Worm (Caenorhabditis elegans): Measurements from ENCODE around the gene T27A1.3.
"Not testable (repeated sequence)": the region's sequence is repeated elsewhere in the genome, so short reads cannot be mapped to it uniquely, and the experiment has no call there.

T27A1.3 gene

ce11 chrII:535226-535625 is at the start of gene T27A1.3:
Gene T27A1.3, plus strand, starts transcription at chrII:535526.
- not testable (repeated sequence) for TF ChIP-seq flt-1 (GFP tag; IDR thresholded peaks at IDR 0.05); med-1 (GFP tag; optimal IDR thresholded peaks at IDR 0.05; ENCODE audit: insufficient read depth); ztf-23 (GFP tag; IDR thresholded peaks at IDR 0.05)

ce11 chrII:495124-495523 is 40.2 kb upstream of the T27A1.3 start, which contains the start of gene sms-5:
Gene sms-5, plus strand, starts transcription at chrII:495424.
- TF ChIP-seq klf-2 (GFP tag; conservative IDR thresholded peaks at IDR 0.05) = no peak
- TF ChIP-seq T22C8.4 (GFP tag; IDR thresholded peaks at IDR 0.05) = no peak
- no peak for TF ChIP-seq ztf-29 (GFP tag; IDR thresholded peaks at IDR 0.05)

ce11 chrII:502638-503037 is 32.7 kb upstream of the T27A1.3 start:
- TF ChIP-seq ztf-29 (GFP tag; IDR thresholded peaks at IDR 0.05) = no peak
- TF ChIP-seq klf-2 (GFP tag; conservative IDR thresholded peaks at IDR 0.05) = no peak
- TF ChIP-seq cog-1 (tag; optimal IDR thresholded peaks at IDR 0.05) = no peak
- no peak for TF ChIP-seq ref-1 (GFP tag; conservative IDR thresholded peaks at IDR 0.05)
- no peak for TF ChIP-seq med-1 (GFP tag; optimal IDR thresholded peaks at IDR 0.05; ENCODE audit: insufficient read depth)
- no peak for TF ChIP-seq T22C8.4 (GFP tag; IDR thresholded peaks at IDR 0.05)
- TF ChIP-seq flt-1 (GFP tag; IDR thresholded peaks at IDR 0.05) = no peak
- TF ChIP-seq tab-1 (GFP tag; IDR thresholded peaks at IDR 0.05) = no peak
- no peak for TF ChIP-seq ztf-23 (GFP tag; IDR thresholded peaks at IDR 0.05)

- TF ChIP-seq ref-1 (GFP tag; conservative IDR thresholded peaks at IDR 0.05) (no peak), tab-1 (GFP tag; IDR thresholded peaks at IDR 0.05) (no peak), flt-1 (GFP tag; IDR thresholded peaks at IDR 0.05) (0 out of 2 replicates have a peak, but pooled peaks have one; percentile 35)
Measured at ce11 chrII:506069-506468, 29.3 kb upstream of the T27A1.3 start.

ce11 chrII:508603-509002 is 26.7 kb upstream of the T27A1.3 start:
- no peak for TF ChIP-seq ztf-23 (GFP tag; IDR thresholded peaks at IDR 0.05)
- no peak for TF ChIP-seq tab-1 (GFP tag; IDR thresholded peaks at IDR 0.05)
- no peak for TF ChIP-seq klf-2 (GFP tag; conservative IDR thresholded peaks at IDR 0.05)
- TF ChIP-seq T22C8.4 (GFP tag; IDR thresholded peaks at IDR 0.05) = no peak
- no peak for TF ChIP-seq ztf-29 (GFP tag; IDR thresholded peaks at IDR 0.05)
- TF ChIP-seq med-1 (GFP tag; optimal IDR thresholded peaks at IDR 0.05; ENCODE audit: insufficient read depth) = no peak
- TF ChIP-seq ref-1 (GFP tag; conservative IDR thresholded peaks at IDR 0.05) = no peak
- TF ChIP-seq flt-1 (GFP tag; IDR thresholded peaks at IDR 0.05) = no peak
- no peak for TF ChIP-seq cog-1 (tag; optimal IDR thresholded peaks at IDR 0.05)

ce11 chrII:509230-509629 is 26.1 kb upstream of the T27A1.3 start, which contains the start of gene srh-105:
Gene srh-105, minus strand, starts transcription at chrII:509330.
- TF ChIP-seq T22C8.4 (GFP tag; IDR thresholded peaks at IDR 0.05) (no peak), flt-1 (GFP tag; IDR thresholded peaks at IDR 0.05) (no peak), ref-1 (GFP tag; conservative IDR thresholded peaks at IDR 0.05) (no peak), klf-2 (GFP tag; conservative IDR thresholded peaks at IDR 0.05) (no peak), ztf-29 (GFP tag; IDR thresholded peaks at IDR 0.05) (no peak), tab-1 (GFP tag; IDR thresholded peaks at IDR 0.05) (no peak), ztf-23 (GFP tag; IDR thresholded peaks at IDR 0.05) (no peak), cog-1 (tag; optimal IDR thresholded peaks at IDR 0.05) (no peak), med-1 (GFP tag; optimal IDR thresholded peaks at IDR 0.05; ENCODE audit: insufficient read depth) (no peak)

ce11 chrII:511968-512367 is 23.4 kb upstream of the T27A1.3 start:
- no peak for TF ChIP-seq ref-1 (GFP tag; conservative IDR thresholded peaks at IDR 0.05)
- no peak for TF ChIP-seq ztf-29 (GFP tag; IDR thresholded peaks at IDR 0.05)
- no peak for TF ChIP-seq T22C8.4 (GFP tag; IDR thresholded peaks at IDR 0.05)
- no peak for TF ChIP-seq ztf-23 (GFP tag; IDR thresholded peaks at IDR 0.05)
- TF ChIP-seq med-1 (GFP tag; optimal IDR thresholded peaks at IDR 0.05; ENCODE audit: insufficient read depth) = no peak
- TF ChIP-seq flt-1 (GFP tag; IDR thresholded peaks at IDR 0.05) = no peak
- no peak for TF ChIP-seq cog-1 (tag; optimal IDR thresholded peaks at IDR 0.05)
- no peak for TF ChIP-seq klf-2 (GFP tag; conservative IDR thresholded peaks at IDR 0.05)
- TF ChIP-seq tab-1 (GFP tag; IDR thresholded peaks at IDR 0.05) = no peak

- no peak for TF ChIP-seq ztf-29 (GFP tag; IDR thresholded peaks at IDR 0.05)
- TF ChIP-seq med-1 (GFP tag; optimal IDR thresholded peaks at IDR 0.05; ENCODE audit: insufficient read depth) = no peak
- no peak for TF ChIP-seq flt-1 (GFP tag; IDR thresholded peaks at IDR 0.05)
- TF ChIP-seq klf-2 (GFP tag; conservative IDR thresholded peaks at IDR 0.05) = no peak
- TF ChIP-seq cog-1 (tag; optimal IDR thresholded peaks at IDR 0.05) = no peak
- TF ChIP-seq tab-1 (GFP tag; IDR thresholded peaks at IDR 0.05) = no peak
- TF ChIP-seq T22C8.4 (GFP tag; IDR thresholded peaks at IDR 0.05) = no peak
- TF ChIP-seq ztf-23 (GFP tag; IDR thresholded peaks at IDR 0.05) = no peak
- no peak for TF ChIP-seq ref-1 (GFP tag; conservative IDR thresholded peaks at IDR 0.05)
Measured at ce11 chrII:512630-513029, 22.7 kb upstream of the T27A1.3 start.

- TF ChIP-seq ztf-29 (GFP tag; IDR thresholded peaks at IDR 0.05) (no peak), ref-1 (GFP tag; conservative IDR thresholded peaks at IDR 0.05) (no peak), ztf-23 (GFP tag; IDR thresholded peaks at IDR 0.05) (no peak), klf-2 (GFP tag; conservative IDR thresholded peaks at IDR 0.05) (no peak), T22C8.4 (GFP tag; IDR thresholded peaks at IDR 0.05) (no peak), tab-1 (GFP tag; IDR thresholded peaks at IDR 0.05) (no peak), flt-1 (GFP tag; IDR thresholded peaks at IDR 0.05) (no peak), cog-1 (tag; optimal IDR thresholded peaks at IDR 0.05) (no peak), med-1 (GFP tag; optimal IDR thresholded peaks at IDR 0.05; ENCODE audit: insufficient read depth) (no peak)
Measured at ce11 chrII:515765-516164, 19.6 kb upstream of the T27A1.3 start, which contains the start of gene mab-9. Gene mab-9, plus strand, starts transcription at chrII:516024.

ce11 chrII:521720-522119 is 13.6 kb upstream of the T27A1.3 start:
- TF ChIP-seq ref-1 (GFP tag; conservative IDR thresholded peaks at IDR 0.05) = no peak
- no peak for TF ChIP-seq med-1 (GFP tag; optimal IDR thresholded peaks at IDR 0.05; ENCODE audit: insufficient read depth)

- no peak for TF ChIP-seq flt-1 (GFP tag; IDR thresholded peaks at IDR 0.05)
- TF ChIP-seq ref-1 (GFP tag; conservative IDR thresholded peaks at IDR 0.05) = no peak
- TF ChIP-seq ztf-23 (GFP tag; IDR thresholded peaks at IDR 0.05) = no peak
- no peak for TF ChIP-seq klf-2 (GFP tag; conservative IDR thresholded peaks at IDR 0.05)
- TF ChIP-seq tab-1 (GFP tag; IDR thresholded peaks at IDR 0.05) = no peak
- TF ChIP-seq T22C8.4 (GFP tag; IDR thresholded peaks at IDR 0.05) = no peak
- no peak for TF ChIP-seq cog-1 (tag; optimal IDR thresholded peaks at IDR 0.05)
- TF ChIP-seq ztf-29 (GFP tag; IDR thresholded peaks at IDR 0.05) = no peak
- TF ChIP-seq med-1 (GFP tag; optimal IDR thresholded peaks at IDR 0.05; ENCODE audit: insufficient read depth) = no peak
Measured at ce11 chrII:522302-522701, 13.0 kb upstream of the T27A1.3 start, which contains the start of gene slc-36.2. Gene slc-36.2, plus strand, starts transcription at chrII:522602.

Data from whole organism, midembryonic.